Fruit fly (Drosophila melanogaster) whole organism, embryonic: ENCODE data around the gene CG1979.
A peak's percentile ranks its signal among the peaks of the same experiment; 100 is the strongest.

ENCODE experiments used
- Asciz ChIP-seq: fragments of 200-800 bp; sonication (Bioruptor generic); optimal IDR thresholded peaks from 2 replicates; lab custom pipeline; 2017; ENCODE audit warnings: missing biosample characterization, mild to moderate bottlenecking, missing genetic modification characterization, missing genetic modification reagents
- Atf-2 ChIP-seq: fragments of 200-800 bp; sonication (Bioruptor generic); optimal IDR thresholded peaks from 2 replicates; lab custom pipeline; 2016; ENCODE audit warnings: missing biosample characterization, missing genetic modification characterization
- CG10274 ChIP-seq: fragments of 200-800 bp; sonication (Bioruptor generic); optimal IDR thresholded peaks from 3 replicates; lab custom pipeline; 2017; ENCODE audit warnings: missing biosample characterization, mild to moderate bottlenecking, missing genetic modification characterization
- CG12104 ChIP-seq: fragments of 200-800 bp; sonication (Bioruptor generic); optimal IDR thresholded peaks from 3 replicates; lab custom pipeline; 2016; ENCODE audit warnings: missing biosample characterization, missing genetic modification characterization
- CG14710 ChIP-seq: fragments of 200-800 bp; sonication (Bioruptor generic); optimal IDR thresholded peaks from 3 replicates; lab custom pipeline; 2019; ENCODE audit warnings: missing biosample characterization, mild to moderate bottlenecking, missing genetic modification characterization, moderate library complexity
- CG1602 ChIP-seq: fragments of 200-800 bp; sonication (Bioruptor generic); optimal IDR thresholded peaks from 3 replicates; lab custom pipeline; 2016; ENCODE audit warnings: missing biosample characterization, missing genetic modification characterization
- CG1603 ChIP-seq: fragments of 200-800 bp; sonication (Bioruptor generic); optimal IDR thresholded peaks from 2 replicates; lab custom pipeline; 2019; ENCODE audit warnings: missing biosample characterization, mild to moderate bottlenecking, missing genetic modification characterization, moderate library complexity
- CG16779 ChIP-seq: fragments of 200-800 bp; sonication (Bioruptor generic); IDR thresholded peaks from 2 replicates; pipeline ENCODE4 v1.3.6; 2022; ENCODE audit warnings: missing biosample characterization, missing genetic modification characterization
- CG16813 ChIP-seq: fragments of 200-800 bp; sonication (Bioruptor generic); IDR thresholded peaks from 3 replicates; pipeline ENCODE4 v1.3.6; 2022; ENCODE audit warnings: missing biosample characterization, missing genetic modification characterization; ENCODE audit not compliant: partially characterized antibody
- CG17359 ChIP-seq: fragments of 200-800 bp; sonication (Bioruptor generic); optimal IDR thresholded peaks from 3 replicates; lab custom pipeline; 2018; ENCODE audit warnings: missing biosample characterization, mild to moderate bottlenecking, missing genetic modification characterization, moderate library complexity
- CG17829 ChIP-seq: fragments of 200-800 bp; optimal IDR thresholded peaks from 2 replicates; lab custom pipeline; 2019; ENCODE audit warnings: missing biosample characterization, mild to moderate bottlenecking, missing genetic modification characterization, moderate library complexity
- CG1792 ChIP-seq: fragments of 200-800 bp; sonication (Bioruptor generic); optimal IDR thresholded peaks from 2 replicates; lab custom pipeline; 2016; ENCODE audit warnings: missing biosample characterization, missing genetic modification characterization
- CG2120 ChIP-seq: fragments of 200-800 bp; sonication (Bioruptor generic); optimal IDR thresholded peaks from 3 replicates; lab custom pipeline; 2016; ENCODE audit warnings: missing biosample characterization, missing genetic modification characterization
- CG3163 ChIP-seq: fragments of 200-800 bp; sonication (Bioruptor generic); optimal IDR thresholded peaks from 3 replicates; lab custom pipeline; 2016; ENCODE audit warnings: missing biosample characterization, missing genetic modification characterization
- CG34376 ChIP-seq: fragments of 200-800 bp; sonication (Bioruptor generic); optimal IDR thresholded peaks from 2 replicates; lab custom pipeline; 2018; ENCODE audit warnings: missing biosample characterization, mild to moderate bottlenecking, missing genetic modification characterization
- CG3995 ChIP-seq: fragments of 200-800 bp; sonication (Bioruptor generic); optimal IDR thresholded peaks from 3 replicates; lab custom pipeline; 2016; ENCODE audit warnings: missing biosample characterization, missing genetic modification characterization
- CG4617 ChIP-seq: fragments of 200-800 bp; sonication (Bioruptor generic); optimal IDR thresholded peaks from 3 replicates; lab custom pipeline; 2016; ENCODE audit warnings: missing biosample characterization, missing genetic modification characterization, borderline replicate concordance
- CG6813 ChIP-seq: fragments of 200-800 bp; sonication (Bioruptor generic); optimal IDR thresholded peaks from 2 replicates; lab custom pipeline; 2017; ENCODE audit warnings: missing biosample characterization, missing genetic modification characterization, mild to moderate bottlenecking, moderate library complexity, missing genetic modification reagents
- CG7839 ChIP-seq: fragments of 200-800 bp; sonication (Bioruptor generic); optimal IDR thresholded peaks from 3 replicates; lab custom pipeline; 2018; ENCODE audit warnings: missing biosample characterization, mild to moderate bottlenecking, missing genetic modification characterization, moderate library complexity
- CG8290 ChIP-seq, 3 experiments: fragments of 200-800 bp; sonication (Bioruptor generic); optimal IDR thresholded peaks; 2 replicates each; lab custom pipeline; 2016 to 2019; ENCODE audit warnings: missing biosample characterization in 3 of 3, missing genetic modification characterization in 3 of 3, mild to moderate bottlenecking in 2 of 3, moderate library complexity in 1 of 3
- CG8388 ChIP-seq: fragments of 200-800 bp; sonication (Bioruptor generic); optimal IDR thresholded peaks from 2 replicates; lab custom pipeline; 2019; ENCODE audit warnings: missing biosample characterization, mild to moderate bottlenecking, missing genetic modification characterization, moderate library complexity
- CG8765 ChIP-seq: fragments of 200-800 bp; sonication (Bioruptor generic); IDR thresholded peaks from 2 replicates; pipeline ENCODE4 v1.3.6; 2022; ENCODE audit warnings: missing biosample characterization, missing genetic modification characterization
- Dad ChIP-seq: fragments of 200-800 bp; sonication (Bioruptor generic); optimal IDR thresholded peaks from 3 replicates; lab custom pipeline; 2016; ENCODE audit warnings: missing biosample characterization, missing genetic modification characterization
- Dbx ChIP-seq: fragments of 200-800 bp; sonication (Bioruptor generic); IDR thresholded peaks from 3 replicates; pipeline ENCODE4 v1.3.6; 2022; ENCODE audit warnings: missing biosample characterization, missing genetic modification characterization
- Dref ChIP-seq: fragments of 200-800 bp; sonication (Bioruptor generic); IDR thresholded peaks from 2 replicates; pipeline ENCODE4 v1.3.6; 2022; ENCODE audit warnings: missing biosample characterization, missing genetic modification characterization
- Drgx ChIP-seq: fragments of 200-800 bp; sonication (Bioruptor generic); IDR thresholded peaks from 2 replicates; pipeline ENCODE4 v1.3.6; 2022; ENCODE audit warnings: missing biosample characterization, missing genetic modification characterization
- Ets97D ChIP-seq: fragments of 200-800 bp; sonication (Bioruptor generic); optimal IDR thresholded peaks from 3 replicates; lab custom pipeline; 2016; ENCODE audit warnings: missing biosample characterization, missing genetic modification characterization
- Fer2 ChIP-seq: fragments of 200-800 bp; sonication (Bioruptor generic); optimal IDR thresholded peaks from 2 replicates; lab custom pipeline; 2018; ENCODE audit warnings: missing biosample characterization, mild to moderate bottlenecking, missing genetic modification characterization, moderate library complexity
- Hey ChIP-seq: fragments of 200-800 bp; sonication (Bioruptor generic); optimal IDR thresholded peaks from 3 replicates; lab custom pipeline; 2018; ENCODE audit warnings: missing biosample characterization, mild to moderate bottlenecking, missing genetic modification characterization
- HmgZ ChIP-seq: fragments of 200-800 bp; sonication (Bioruptor generic); optimal IDR thresholded peaks from 2 replicates; lab custom pipeline; 2018; ENCODE audit warnings: missing biosample characterization, mild to moderate bottlenecking, missing genetic modification characterization
- Hr78 ChIP-seq, 2 experiments: fragments of 200-800 bp in 1 of 2; fragments of >200 bp in 1 of 2; sonication (Bioruptor generic) in 1 of 2; optimal IDR thresholded peaks; 2 replicates each; lab custom pipeline; 2017 to 2019; ENCODE audit warnings: missing biosample characterization in 2 of 2, missing genetic modification characterization in 2 of 2, mild to moderate bottlenecking in 1 of 2, moderate library complexity in 1 of 2
- Max ChIP-seq: fragments of 200-800 bp; sonication (Bioruptor generic); optimal IDR thresholded peaks from 2 replicates; lab custom pipeline; 2016; ENCODE audit warnings: missing biosample characterization, mild to moderate bottlenecking, missing genetic modification characterization
- Xrp1 ChIP-seq: fragments of 200-800 bp; sonication (Bioruptor generic); IDR thresholded peaks from 2 replicates; pipeline ENCODE4 v1.3.6; 2022; ENCODE audit warnings: missing biosample characterization, missing genetic modification characterization
- ab ChIP-seq: fragments of 200-800 bp; sonication (Bioruptor generic); optimal IDR thresholded peaks from 2 replicates; lab custom pipeline; 2016; ENCODE audit warnings: missing biosample characterization, missing genetic modification characterization
- ara ChIP-seq: fragments of 200-800 bp; sonication (Bioruptor generic); IDR thresholded peaks from 2 replicates; pipeline ENCODE4 v1.3.6; 2022; ENCODE audit warnings: missing biosample characterization, missing genetic modification characterization
- ase ChIP-seq: fragments of 200-800 bp; sonication (Bioruptor generic); IDR thresholded peaks from 3 replicates; pipeline ENCODE4 v1.3.6; 2022; ENCODE audit warnings: missing biosample characterization, missing genetic modification characterization
- cas ChIP-seq: fragments of 200-800 bp; sonication (Bioruptor generic); IDR thresholded peaks from 2 replicates; pipeline ENCODE4 v1.3.6; 2022; ENCODE audit warnings: missing biosample characterization, missing genetic modification characterization
- danr ChIP-seq: fragments of 200-800 bp; sonication (Bioruptor generic); IDR thresholded peaks from 2 replicates; pipeline ENCODE4 v1.3.6; 2022; ENCODE audit warnings: missing biosample characterization, missing genetic modification characterization
- gem ChIP-seq: fragments of 200-800 bp; sonication (Bioruptor generic); optimal IDR thresholded peaks from 2 replicates; lab custom pipeline; 2019; ENCODE audit warnings: missing biosample characterization, mild to moderate bottlenecking, missing genetic modification characterization, moderate library complexity
- lola ChIP-seq, 3 experiments: fragments of >200 bp in 2 of 3; fragments of 200-800 bp in 1 of 3; sonication (Bioruptor generic) in 1 of 3; optimal IDR thresholded peaks; 2 replicates each; lab custom pipeline; 2017 to 2019; ENCODE audit warnings: missing biosample characterization in 3 of 3, missing genetic modification characterization in 3 of 3, mild to moderate bottlenecking in 1 of 3, moderate library complexity in 1 of 3
- maf-S ChIP-seq: fragments of 200-800 bp; sonication (Bioruptor generic); optimal IDR thresholded peaks from 2 replicates; lab custom pipeline; 2016; ENCODE audit warnings: missing biosample characterization, missing genetic modification characterization
- nerfin-1 ChIP-seq: fragments of 200-800 bp; sonication (Bioruptor generic); optimal IDR thresholded peaks from 3 replicates; lab custom pipeline; 2019; ENCODE audit warnings: missing biosample characterization, mild to moderate bottlenecking, missing genetic modification characterization, moderate library complexity
- otp ChIP-seq: fragments of 200-800 bp; sonication (Bioruptor generic); IDR thresholded peaks from 3 replicates; pipeline ENCODE4, ENCODE4 v1.3.6; 2022; ENCODE audit warnings: missing biosample characterization, missing genetic modification characterization
- slp2 ChIP-seq: fragments of 200-800 bp; sonication (Bioruptor generic); optimal IDR thresholded peaks from 2 replicates; lab custom pipeline; 2016; ENCODE audit warnings: missing biosample characterization, missing genetic modification characterization
- sna ChIP-seq: fragments of 200-800 bp; sonication (Bioruptor generic); IDR thresholded peaks from 2 replicates; pipeline ENCODE4 v1.3.6; 2022; ENCODE audit warnings: missing biosample characterization, missing genetic modification characterization; ENCODE audit not compliant: partially characterized antibody
- tup ChIP-seq: fragments of 200-800 bp; sonication (Bioruptor generic); optimal IDR thresholded peaks from 2 replicates; lab custom pipeline; 2016; ENCODE audit warnings: missing biosample characterization, mild to moderate bottlenecking, missing genetic modification characterization, moderate library complexity
- zen ChIP-seq: fragments of 200-800 bp; sonication (Bioruptor generic); optimal IDR thresholded peaks from 3 replicates; lab custom pipeline; 2018; ENCODE audit warnings: missing biosample characterization, mild to moderate bottlenecking, missing genetic modification characterization, moderate library complexity

CG1979 gene

dm6 chr3R:7080157-7080916 is 26.0 kb downstream of the CG1979 start, which contains the start of gene Ref1 (continued):
- TF ChIP-seq CG3995 (GFP tag; lab: Kevin White, UChicago) (peak; percentile 14), maf-S (no peak)
- TF ChIP-seq, all 482 proteins: peak for 36

dm6 chr3R:7081972-7082371 is 27.6 kb downstream of the CG1979 start, which contains the start of gene Dpck:
TSS of gene Dpck (plus strand) at chr3R:7082182.
- TF ChIP-seq tup (no peak), gem (tag; lab: Kevin White, UChicago) (peak; percentile 26), ara (GFP tag; lab: Robert Waterston, UW) (no peak), Xrp1 (GFP tag; lab: Robert Waterston, UW) (no peak), CG6813 (GFP tag; lab: Kevin White, UChicago) (no peak), CG8290 (GFP tag; optimal IDR thresholded peaks at IDR 0.05; lab: Kevin White, UChicago) (peak; percentile 22), CG8290 (tag; optimal IDR thresholded peaks at IDR 0.05; lab: Kevin White, UChicago) (peak; percentile 23 to 54), CG17359 (tag; lab: Kevin White, UChicago) (peak; percentile 27), CG1602 (GFP tag; lab: Kevin White, UChicago) (no peak), otp (GFP tag; lab: Robert Waterston, UW) (no peak), CG2120 (GFP tag; lab: Kevin White, UChicago) (peak; percentile 44), CG16779 (GFP tag; lab: Robert Waterston, UW) (no peak), CG1792 (GFP tag; lab: Kevin White, UChicago) (no peak), Dbx (GFP tag; lab: Robert Waterston, UW) (no peak), Ets97D (GFP tag; lab: Kevin White, UChicago) (peak; percentile 76), Dref (GFP tag; lab: Robert Waterston, UW) (no peak), CG10274 (GFP tag; lab: Kevin White, UChicago) (no peak), Atf-2 (GFP tag; lab: Kevin White, UChicago) (peak; percentile 17), CG17829 (peak; percentile 38), Fer2 (tag; lab: Kevin White, UChicago) (no peak), cas (GFP tag; lab: Robert Waterston, UW) (no peak), lola (GFP tag; optimal IDR thresholded peaks at IDR 0.05; lab: Kevin White, UChicago) (no peak), ase (GFP tag; lab: Robert Waterston, UW) (no peak), sna (GFP tag; lab: Robert Waterston, UW) (no peak), zen (tag; lab: Kevin White, UChicago) (no peak), CG16813 (GFP tag; lab: Robert Waterston, UW) (no peak), CG8388 (GFP tag; lab: Kevin White, UChicago) (no peak), Max (GFP tag; lab: Kevin White, UChicago) (peak; percentile 18), Hey (tag; lab: Kevin White, UChicago) (no peak), CG14710 (tag; lab: Kevin White, UChicago) (peak; percentile 45), Dad (GFP tag; lab: Kevin White, UChicago) (no peak), nerfin-1 (tag; lab: Kevin White, UChicago) (peak; percentile 6), slp2 (GFP tag; lab: Kevin White, UChicago) (no peak), danr (GFP tag; lab: Robert Waterston, UW) (no peak), CG12104 (GFP tag; lab: Kevin White, UChicago) (no peak), Drgx (GFP tag; lab: Robert Waterston, UW) (peak; percentile 45), CG3163 (GFP tag; lab: Kevin White, UChicago) (no peak), CG8765 (GFP tag; lab: Robert Waterston, UW) (no peak), CG1603 (tag; lab: Kevin White, UChicago) (peak; percentile 51), HmgZ (tag; lab: Kevin White, UChicago) (peak; percentile 29), CG7839 (tag; lab: Kevin White, UChicago) (peak; percentile 8), ab (no peak), CG4617 (peak; percentile 64), Hr78 (GFP tag; optimal IDR thresholded peaks at IDR 0.05; lab: Kevin White, UChicago) (no peak), Asciz (GFP tag; lab: Kevin White, UChicago) (no peak), CG34376 (peak; percentile 52)
